Worm (Caenorhabditis elegans) whole organism, late embryonic: ENCODE results near the gene F21H7.3.

Experiments
- F13H6.1 ChIP-seq: sonication (generic microtip); optimal IDR thresholded peaks from 2 replicates; lab custom pipeline; 2016; ENCODE audit warnings: missing genetic modification characterization, missing compliant biosample characterization
- ceh-2 ChIP-seq: sonication (generic microtip); optimal IDR thresholded peaks from 2 replicates; lab custom pipeline; 2016; ENCODE audit warnings: missing genotype, missing genetic modification characterization, missing compliant biosample characterization
- ceh-9 ChIP-seq: sonication (generic microtip); optimal IDR thresholded peaks from 2 replicates; lab custom pipeline; 2016; ENCODE audit warnings: mild to moderate bottlenecking, missing genetic modification characterization, inconsistent platforms, missing compliant biosample characterization
- elt-4 ChIP-seq: sonication (generic microtip); optimal IDR thresholded peaks from 2 replicates; lab custom pipeline; 2016; ENCODE audit warnings: missing genetic modification characterization, missing compliant biosample characterization
- eyg-1 ChIP-seq: sonication (generic microtip); optimal IDR thresholded peaks from 2 replicates; lab custom pipeline; 2016; ENCODE audit warnings: missing genotype, missing genetic modification characterization, missing compliant biosample characterization
- fkh-10 ChIP-seq: fragments of 150-350 bp; optimal IDR thresholded peaks from 2 replicates; lab custom pipeline; 2014; ENCODE audit warnings: missing biosample characterization, missing genetic modification reagents, missing genetic modification characterization
- hlh-15 ChIP-seq: sonication (generic microtip); optimal IDR thresholded peaks from 2 replicates; lab custom pipeline; 2016; ENCODE audit warnings: missing genetic modification characterization, missing compliant biosample characterization
- lim-6 ChIP-seq: sonication (generic microtip); optimal IDR thresholded peaks from 2 replicates; lab custom pipeline; 2016; ENCODE audit warnings: missing genetic modification characterization, missing compliant biosample characterization
- lin-11 ChIP-seq: fragments of 200-800 bp; sonication (Bioruptor generic); optimal IDR thresholded peaks from 2 replicates; lab custom pipeline; 2018; ENCODE audit warnings: mild to moderate bottlenecking, missing genetic modification characterization, missing compliant biosample characterization
- nhr-11 ChIP-seq: fragments of 150-350 bp; optimal IDR thresholded peaks from 2 replicates; lab custom pipeline; 2014; ENCODE audit warnings: missing biosample characterization, missing genetic modification characterization
- pha-4 ChIP-seq: fragments of 150-350 bp; optimal IDR thresholded peaks from 2 replicates; lab custom pipeline; 2018; ENCODE audit warnings: missing biosample characterization, missing genetic modification reagents, missing genetic modification characterization
- rnt-1 ChIP-seq: sonication (generic microtip); optimal IDR thresholded peaks from 2 replicates; lab custom pipeline; 2016; ENCODE audit warnings: missing genetic modification characterization, missing compliant biosample characterization
- sdc-2 ChIP-seq: sonication (generic microtip); optimal IDR thresholded peaks from 2 replicates; lab custom pipeline; 2016; ENCODE audit warnings: missing genotype, missing genetic modification characterization, missing compliant biosample characterization
- ztf-16 ChIP-seq: sonication (generic microtip); optimal IDR thresholded peaks from 2 replicates; lab custom pipeline; 2017; ENCODE audit warnings: missing genetic modification characterization, missing compliant biosample characterization

DNA sequence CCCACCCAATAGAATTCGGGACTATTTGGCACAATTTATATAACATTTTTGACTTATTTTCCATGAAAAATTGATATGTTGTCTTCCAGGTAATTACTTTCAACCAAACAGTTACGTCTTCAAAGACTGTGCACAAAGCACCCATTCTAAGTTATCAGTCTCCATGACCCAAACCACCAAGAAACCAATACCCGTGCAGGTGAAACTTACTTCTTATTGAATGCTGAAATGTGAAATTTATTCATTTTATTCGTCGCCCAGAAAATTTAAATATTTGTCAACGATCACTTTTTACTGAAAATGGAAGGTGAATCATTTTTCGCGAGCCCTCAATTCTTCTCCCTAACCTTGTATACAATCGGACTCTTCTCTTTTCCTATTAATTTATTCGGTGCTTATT lies 44.5 kb downstream of the F21H7.3 start, which contains the start of gene srh-281:
- TF ChIP-seq ceh-2 (no peak), F13H6.1 (no peak), eyg-1 (tag; lab: Kevin White, UChicago) (no peak), pha-4 (no peak), rnt-1 (tag; lab: Kevin White, UChicago) (no peak), ztf-16 (no peak), nhr-11 (tag; lab: Kevin White, UChicago) (no peak), ceh-9 (tag; lab: Kevin White, UChicago) (no peak), elt-4 (tag; lab: Kevin White, UChicago) (no peak), sdc-2 (tag; lab: Kevin White, UChicago) (no peak), hlh-15 (tag; lab: Kevin White, UChicago) (no peak), lim-6 (no peak), lin-11 (tag; lab: Kevin White, UChicago) (no peak), fkh-10 (no peak)
